Worm (Caenorhabditis elegans): Measurements from ENCODE around the gene xbx-3.

xbx-3 gene

ce11 chrIII:10027947-10028346 lies 7.8 kb upstream of the xbx-3 start, which contains the start of gene ins-23:
TSS of gene ins-23 (plus strand) at chrIII:10028247.
- peak; percentile 58 for TF ChIP-seq aha-1 (tag)
- TF ChIP-seq R02D3.7 (tag; optimal IDR thresholded peaks at IDR 0.05) = no peak

ce11 chrIII:10030549-10030948 lies 5.2 kb upstream of the xbx-3 start, which contains the start of gene M04D8.4:
TSS of gene M04D8.4 (minus strand) at chrIII:10030649.
- no peak for TF ChIP-seq lim-7 (GFP tag; IDR thresholded peaks at IDR 0.05)
- TF ChIP-seq dmd-9 (GFP tag; IDR thresholded peaks at IDR 0.05) = no peak
- TF ChIP-seq dmd-8 (GFP tag; IDR thresholded peaks at IDR 0.05) = no peak
- TF ChIP-seq arid-1 (GFP tag; conservative IDR thresholded peaks at IDR 0.05) = no peak
- no peak for TF ChIP-seq aha-1 (tag)
- TF ChIP-seq set-16 (GFP tag; IDR thresholded peaks at IDR 0.05) = no peak

- TF ChIP-seq madf-5 (GFP tag; IDR thresholded peaks at IDR 0.05) (no peak), F26F4.8 (GFP tag; conservative IDR thresholded peaks at IDR 0.05) (no peak), spr-3 (GFP tag; optimal IDR thresholded peaks at IDR 0.05) (no peak), ctbp-1 (GFP tag; IDR thresholded peaks at IDR 0.05) (no peak), hlh-30 (tag; optimal IDR thresholded peaks at IDR 0.05; ENCODE audit: insufficient read depth) (no peak), F37D6.2 (tag; optimal IDR thresholded peaks at IDR 0.05) (no peak), mdt-29 (GFP tag; IDR thresholded peaks at IDR 0.05) (no peak)
Observed at ce11 chrIII:10033213-10033612, 2.5 kb upstream of the xbx-3 start, which contains the start of gene M04D8.5. TSS of gene M04D8.5 (minus strand) at chrIII:10033313.

- TF ChIP-seq ZK546.5 (tag; optimal IDR thresholded peaks at IDR 0.05) (no peak), unc-62 (GFP tag; optimal IDR thresholded peaks at IDR 0.05 in 1 of 2) (peak in 1 of 2 experiments; percentile 7), unc-62 (tag; optimal IDR thresholded peaks at IDR 0.05) (no peak)
Observed at ce11 chrIII:10033881-10034280, 1.9 kb upstream of the xbx-3 start, which contains the start of gene M04D8.8. TSS of gene M04D8.8 (plus strand) at chrIII:10034181.

ce11 chrIII:10037150-10037549 lies 1.4 kb downstream of the xbx-3 start, which contains the start of gene M04D8.7:
TSS of gene M04D8.7 (plus strand) at chrIII:10037450.
- TF ChIP-seq unc-62 (GFP tag; optimal IDR thresholded peaks at IDR 0.05 in 1 of 2) (peak in 1 of 2 experiments; percentile 41), unc-62 (tag; optimal IDR thresholded peaks at IDR 0.05) (no peak), dmd-9 (GFP tag; IDR thresholded peaks at IDR 0.05) (no peak), nhr-28 (tag; optimal IDR thresholded peaks at IDR 0.05) (no peak)

ce11 chrIII:10040013-10040412 lies 4.3 kb downstream of the xbx-3 start, which contains the start of gene T16G12.7:
TSS of gene T16G12.7 (minus strand) at chrIII:10040113.
- TF ChIP-seq zip-11 (GFP tag; IDR thresholded peaks at IDR 0.05) (no peak), nhr-6 (tag; optimal IDR thresholded peaks at IDR 0.05) (no peak), dve-1 (tag; optimal IDR thresholded peaks at IDR 0.05; ENCODE audit: insufficient read depth) (no peak)

ce11 chrIII:10049682-10050081 lies 13.9 kb downstream of the xbx-3 start, which contains the start of gene T16G12.1:
TSS of gene T16G12.1 (minus strand) at chrIII:10049857.
- TF ChIP-seq zfp-3 (GFP tag; conservative IDR thresholded peaks at IDR 0.05) (no peak), pqm-1 (tag; optimal IDR thresholded peaks at IDR 0.05) (peak; percentile 68), nhr-28 (tag; optimal IDR thresholded peaks at IDR 0.05) (peak; percentile 64), mxl-2 (GFP tag; conservative IDR thresholded peaks at IDR 0.05) (no peak), ZK546.5 (tag; optimal IDR thresholded peaks at IDR 0.05) (no peak), tra-1 (GFP tag; IDR thresholded peaks at IDR 0.05) (peak; percentile 39; the same call in 1 of the 2 replicates), lin-15B (tag; optimal IDR thresholded peaks at IDR 0.05) (no peak), ctbp-1 (GFP tag; IDR thresholded peaks at IDR 0.05) (no peak), dmd-6 (GFP tag; IDR thresholded peaks at IDR 0.05) (peak; percentile 70), hlh-11 (tag; optimal IDR thresholded peaks at IDR 0.05) (peak; percentile 42), spr-3 (GFP tag; optimal IDR thresholded peaks at IDR 0.05) (no peak)

All from whole organism, L4 larva.